Fruit fly (Drosophila melanogaster) whole organism, prepupa: ENCODE measurements around the gene Cox17.

ENCODE experiments used
- Blimp-1 ChIP-seq: fragments of 200-800 bp; sonication (Bioruptor generic); optimal IDR thresholded peaks from 3 replicates; lab custom pipeline; 2017; ENCODE audit warnings: missing biosample characterization, missing genetic modification characterization, mild to moderate bottlenecking, moderate library complexity, missing genetic modification reagents
- CG10631 ChIP-seq: fragments of 200-800 bp; sonication (Bioruptor generic); optimal IDR thresholded peaks from 2 replicates; lab custom pipeline; 2016; ENCODE audit warnings: missing biosample characterization, missing genetic modification characterization
- CG10669 ChIP-seq: fragments of 200-800 bp; sonication (Bioruptor generic); optimal IDR thresholded peaks from 3 replicates; lab custom pipeline; 2018; ENCODE audit warnings: missing biosample characterization, mild to moderate bottlenecking, missing genetic modification characterization, moderate library complexity
- CG11294 ChIP-seq: fragments of 200-800 bp; sonication (Bioruptor generic); IDR thresholded peaks from 2 replicates; pipeline ENCODE4 v1.3.6; 2022; ENCODE audit warnings: missing biosample characterization, missing genetic modification characterization
- CG11762 ChIP-seq: fragments of 200-800 bp; sonication (Bioruptor generic); optimal IDR thresholded peaks from 3 replicates; lab custom pipeline; 2016; ENCODE audit warnings: missing biosample characterization, missing genetic modification characterization; ENCODE audit not compliant: insufficient read depth
- CG11902 ChIP-seq: fragments of 200-800 bp; sonication (Bioruptor generic); optimal IDR thresholded peaks from 3 replicates; lab custom pipeline; 2016; ENCODE audit warnings: missing biosample characterization, missing genetic modification characterization
- CG1621 ChIP-seq: fragments of 200-800 bp; sonication (Bioruptor generic); optimal IDR thresholded peaks from 3 replicates; lab custom pipeline; 2018; ENCODE audit warnings: missing biosample characterization, mild to moderate bottlenecking, missing genetic modification characterization
- CG16779 ChIP-seq: fragments of 200-800 bp; sonication (Bioruptor generic); optimal IDR thresholded peaks from 3 replicates; lab custom pipeline; 2017; ENCODE audit warnings: missing biosample characterization, mild to moderate bottlenecking, missing genetic modification characterization
- CG3032 ChIP-seq: fragments of 200-800 bp; optimal IDR thresholded peaks from 2 replicates; lab custom pipeline; 2019; ENCODE audit warnings: missing biosample characterization, mild to moderate bottlenecking, missing genetic modification characterization, moderate library complexity
- CG31627 ChIP-seq: fragments of 200-800 bp; sonication (Bioruptor generic); optimal IDR thresholded peaks from 3 replicates; lab custom pipeline; 2016; ENCODE audit warnings: missing biosample characterization, missing genetic modification characterization
- CG32006 ChIP-seq: fragments of 200-800 bp; sonication (Bioruptor generic); optimal IDR thresholded peaks from 3 replicates; lab custom pipeline; 2017; ENCODE audit warnings: missing biosample characterization, mild to moderate bottlenecking, missing genetic modification characterization
- CG34406 ChIP-seq: fragments of 200-800 bp; sonication (Bioruptor generic); optimal IDR thresholded peaks from 3 replicates; lab custom pipeline; 2016; ENCODE audit warnings: missing biosample characterization, missing genetic modification characterization
- CG3919 ChIP-seq: fragments of 200-800 bp; sonication (Bioruptor generic); optimal IDR thresholded peaks from 3 replicates; lab custom pipeline; 2016; ENCODE audit warnings: missing biosample characterization, missing genetic modification characterization
- CG6163 ChIP-seq: fragments of 200-800 bp; sonication (Bioruptor generic); IDR thresholded peaks from 3 replicates; pipeline ENCODE4 v1.3.6; 2022; ENCODE audit warnings: missing biosample characterization, missing genetic modification characterization
- CG6276 ChIP-seq: fragments of 200-800 bp; sonication (Bioruptor generic); optimal IDR thresholded peaks from 2 replicates; lab custom pipeline; 2017; ENCODE audit warnings: missing biosample characterization, mild to moderate bottlenecking, missing genetic modification characterization
- CG6808 ChIP-seq: fragments of 200-800 bp; sonication (Bioruptor generic); optimal IDR thresholded peaks from 3 replicates; lab custom pipeline; 2017; ENCODE audit warnings: missing biosample characterization, missing genetic modification characterization, mild to moderate bottlenecking, moderate library complexity, missing genetic modification reagents
- CG6854 ChIP-seq: fragments of 200-800 bp; sonication (Bioruptor generic); optimal IDR thresholded peaks from 2 replicates; lab custom pipeline; 2017; ENCODE audit warnings: missing biosample characterization, mild to moderate bottlenecking, missing genetic modification characterization
- CG7368 ChIP-seq: fragments of 200-800 bp; sonication (Bioruptor generic); optimal IDR thresholded peaks from 3 replicates; lab custom pipeline; 2016; ENCODE audit warnings: missing biosample characterization, missing genetic modification characterization
- CG8119 ChIP-seq: fragments of 200-800 bp; sonication (Bioruptor generic); IDR thresholded peaks from 3 replicates; pipeline ENCODE4 v1.3.6; 2022; ENCODE audit warnings: missing biosample characterization, missing genetic modification characterization
- CG8319 ChIP-seq: fragments of 200-800 bp; sonication (Bioruptor generic); optimal IDR thresholded peaks from 3 replicates; lab custom pipeline; 2016; ENCODE audit warnings: missing biosample characterization, missing genetic modification characterization
- CG8632 ChIP-seq: fragments of 200-800 bp; sonication (Bioruptor generic); optimal IDR thresholded peaks from 3 replicates; lab custom pipeline; 2016; ENCODE audit warnings: missing biosample characterization, missing genetic modification characterization
- CG9139 ChIP-seq: fragments of 200-800 bp; sonication (Bioruptor generic); optimal IDR thresholded peaks from 3 replicates; lab custom pipeline; 2017; ENCODE audit warnings: missing biosample characterization, mild to moderate bottlenecking, missing genetic modification characterization
- Eip75B ChIP-seq: fragments of 200-800 bp; sonication (Bioruptor generic); optimal IDR thresholded peaks from 3 replicates; lab custom pipeline; 2016; ENCODE audit warnings: missing biosample characterization, missing genetic modification characterization
- Eip78C ChIP-seq: fragments of 200-800 bp; sonication (Bioruptor generic); peaks from one replicate; lab custom pipeline; 2016; ENCODE audit warnings: missing biosample characterization, missing genetic modification characterization
- Eip93F ChIP-seq: fragments of 200-800 bp; sonication (Bioruptor generic); optimal IDR thresholded peaks from 2 replicates; lab custom pipeline; 2016; ENCODE audit warnings: missing biosample characterization, mild to moderate bottlenecking, missing genetic modification characterization
- Ets21C ChIP-seq: fragments of 200-800 bp; sonication (Bioruptor generic); optimal IDR thresholded peaks from 3 replicates; lab custom pipeline; 2016; ENCODE audit warnings: missing biosample characterization, missing genetic modification characterization
- Ets96B ChIP-seq: fragments of 200-800 bp; optimal IDR thresholded peaks from 2 replicates; lab custom pipeline; 2019; ENCODE audit warnings: missing biosample characterization, mild to moderate bottlenecking, missing genetic modification characterization, moderate library complexity
- Gug ChIP-seq: fragments of 200-800 bp; sonication (Bioruptor generic); IDR thresholded peaks from 2 replicates; pipeline ENCODE4 v1.3.6; 2022; ENCODE audit warnings: missing biosample characterization, missing genetic modification characterization
- Hr38 ChIP-seq: sonication (Bioruptor generic); optimal IDR thresholded peaks from 2 replicates; lab custom pipeline; 2016; ENCODE audit warnings: missing biosample characterization, missing genetic modification characterization
- Hr39 ChIP-seq: fragments of 200-800 bp; sonication (Bioruptor generic); optimal IDR thresholded peaks from 2 replicates; lab custom pipeline; 2016; ENCODE audit warnings: missing biosample characterization, missing genetic modification characterization
- Hr4 ChIP-seq: fragments of 200-800 bp; sonication (Bioruptor generic); optimal IDR thresholded peaks from 3 replicates; lab custom pipeline; 2016; ENCODE audit warnings: missing biosample characterization, missing genetic modification characterization
- Lpt ChIP-seq: fragments of 200-800 bp; sonication (Bioruptor generic); optimal IDR thresholded peaks from 3 replicates; lab custom pipeline; 2016; ENCODE audit warnings: missing biosample characterization, missing genetic modification characterization
- Smox ChIP-seq: fragments of 200-800 bp; sonication (Bioruptor generic); optimal IDR thresholded peaks from 3 replicates; lab custom pipeline; 2016; ENCODE audit warnings: missing biosample characterization, missing genetic modification characterization
- Sox102F ChIP-seq: fragments of 200-800 bp; sonication (Bioruptor generic); optimal IDR thresholded peaks from 2 replicates; lab custom pipeline; 2016; ENCODE audit warnings: missing biosample characterization, mild to moderate bottlenecking, missing genetic modification characterization
- Sox14 ChIP-seq: fragments of 200-800 bp; sonication (Bioruptor generic); optimal IDR thresholded peaks from 3 replicates; lab custom pipeline; 2016; ENCODE audit warnings: missing biosample characterization, missing genetic modification characterization
- Sox15 ChIP-seq: fragments of 200-800 bp; sonication (Bioruptor generic); optimal IDR thresholded peaks from 3 replicates; lab custom pipeline; 2016; ENCODE audit warnings: missing biosample characterization, missing genetic modification characterization
- achi ChIP-seq: fragments of 200-800 bp; sonication (Bioruptor generic); optimal IDR thresholded peaks from 3 replicates; lab custom pipeline; 2016; ENCODE audit warnings: missing biosample characterization, missing genetic modification characterization
- acj6 ChIP-seq: fragments of 200-800 bp; sonication (Bioruptor generic); optimal IDR thresholded peaks from 3 replicates; lab custom pipeline; 2016; ENCODE audit warnings: missing biosample characterization, missing genetic modification characterization
- cyc ChIP-seq: fragments of 200-800 bp; sonication (Bioruptor generic); optimal IDR thresholded peaks from 3 replicates; lab custom pipeline; 2016; ENCODE audit warnings: missing biosample characterization, missing genetic modification characterization
- dac ChIP-seq: fragments of 200-800 bp; sonication (Bioruptor generic); optimal IDR thresholded peaks from 2 replicates; lab custom pipeline; 2017; ENCODE audit warnings: missing biosample characterization, mild to moderate bottlenecking, missing genetic modification characterization
- dsx ChIP-seq: fragments of 200-800 bp; optimal IDR thresholded peaks from 3 replicates; lab custom pipeline; 2019; ENCODE audit warnings: missing biosample characterization, mild to moderate bottlenecking, missing genetic modification characterization, moderate library complexity; ENCODE audit not compliant: poor library complexity, severe bottlenecking
- eg ChIP-seq: fragments of 200-800 bp; sonication (Bioruptor generic); IDR thresholded peaks from 3 replicates; pipeline ENCODE4 v1.3.6; 2022; ENCODE audit warnings: missing biosample characterization, missing genetic modification characterization
- esn ChIP-seq: fragments of 200-800 bp; sonication (Bioruptor generic); optimal IDR thresholded peaks from 2 replicates; lab custom pipeline; 2016; ENCODE audit warnings: missing biosample characterization, mild to moderate bottlenecking, missing genetic modification characterization, moderate library complexity
- fd85E ChIP-seq: fragments of 200-800 bp; sonication (Bioruptor generic); optimal IDR thresholded peaks from 3 replicates; lab custom pipeline; 2016; ENCODE audit warnings: missing biosample characterization, missing genetic modification characterization
- fkh ChIP-seq: fragments of 200-800 bp; sonication (Bioruptor generic); optimal IDR thresholded peaks from 3 replicates; lab custom pipeline; 2017; ENCODE audit warnings: missing biosample characterization, mild to moderate bottlenecking, missing genetic modification characterization, moderate library complexity
- lz ChIP-seq: fragments of 200-800 bp; sonication (Bioruptor generic); optimal IDR thresholded peaks from 3 replicates; lab custom pipeline; 2016; ENCODE audit warnings: missing biosample characterization, missing genetic modification characterization
- net ChIP-seq: fragments of 200-800 bp; sonication (Bioruptor generic); optimal IDR thresholded peaks from 3 replicates; lab custom pipeline; 2016; ENCODE audit warnings: missing biosample characterization, missing genetic modification characterization
- pdm3 ChIP-seq: fragments of 200-800 bp; sonication (Bioruptor generic); optimal IDR thresholded peaks from 3 replicates; lab custom pipeline; 2016; ENCODE audit warnings: missing biosample characterization, missing genetic modification characterization
- salr ChIP-seq, 2 experiments: fragments of 200-800 bp; sonication (Bioruptor generic); optimal IDR thresholded peaks; 3 replicates each; lab custom pipeline; 2016 to 2018; ENCODE audit warnings: missing biosample characterization in 2 of 2, missing genetic modification characterization in 2 of 2, mild to moderate bottlenecking in 1 of 2
- ss ChIP-seq, 2 experiments: fragments of 200-800 bp; sonication (Bioruptor generic); optimal IDR thresholded peaks; 2 replicates in 1 of 2; 3 replicates in 1 of 2; lab custom pipeline; 2017 to 2018; ENCODE audit warnings: mild to moderate bottlenecking in 2 of 2, missing biosample characterization in 2 of 2, missing genetic modification characterization in 2 of 2, moderate library complexity in 1 of 2
- svp ChIP-seq: fragments of 200-800 bp; sonication (Bioruptor generic); peaks from one replicate; lab custom pipeline; 2016; ENCODE audit warnings: missing biosample characterization, missing genetic modification characterization
- vri ChIP-seq: fragments of 200-800 bp; sonication (Bioruptor generic); optimal IDR thresholded peaks from 3 replicates; lab custom pipeline; 2016; ENCODE audit warnings: missing biosample characterization, mild to moderate bottlenecking, missing genetic modification characterization

Gene Cox17

dm6 chrX:15076038-15076575 lies 8.4 kb downstream of the Cox17 start, which contains the start of gene Lsd-2:
Lsd-2 (minus strand) TSS chrX:15076220.
- TF ChIP-seq CG8319 (GFP tag; lab: Kevin White, UChicago) = no peak
- peak; percentile 56; the same call in 2 of the 3 replicates for TF ChIP-seq eg (GFP tag; lab: Robert Waterston, UW)
- peak; percentile 31 for TF ChIP-seq CG32006 (GFP tag; lab: Kevin White, UChicago)
- peak; percentile 63 for TF ChIP-seq Sox14 (GFP tag; lab: Kevin White, UChicago)
- TF ChIP-seq CG8632 = no peak
- TF ChIP-seq dsx = peak; percentile 30
- peak in 1 of 2 experiments; percentile 21 for TF ChIP-seq salr (GFP tag; optimal IDR thresholded peaks at IDR 0.05; lab: Kevin White, UChicago)
- no peak for TF ChIP-seq lz (GFP tag; lab: Kevin White, UChicago)
- TF ChIP-seq fkh (GFP tag; lab: Kevin White, UChicago) = peak; percentile 12
- TF ChIP-seq svp (GFP tag; lab: Kevin White, UChicago) = peak; percentile 90
- no peak for TF ChIP-seq fd85E (GFP tag; lab: Kevin White, UChicago)
- no peak for TF ChIP-seq Lpt (GFP tag; lab: Kevin White, UChicago)
- peak; percentile 48 for TF ChIP-seq Sox102F (GFP tag; lab: Kevin White, UChicago)
- peak; percentile 0 for TF ChIP-seq CG10631 (GFP tag; lab: Kevin White, UChicago)
- peak; percentile 9 for TF ChIP-seq CG31627 (GFP tag; lab: Kevin White, UChicago)
- TF ChIP-seq achi (GFP tag; lab: Kevin White, UChicago) = no peak
- peak; percentile 13 for TF ChIP-seq pdm3 (GFP tag; lab: Kevin White, UChicago)
- no peak for TF ChIP-seq Gug
- TF ChIP-seq Sox15 (GFP tag; lab: Kevin White, UChicago) = no peak
- TF ChIP-seq CG6163 = peak; percentile 67; the same call in 2 of the 3 replicates
- no peak for TF ChIP-seq Ets96B
- peak; percentile 25 for TF ChIP-seq esn
- peak; percentile 14 for TF ChIP-seq Ets21C
- no peak for TF ChIP-seq Hr38 (GFP tag; lab: Kevin White, UChicago)
- TF ChIP-seq CG7368 = peak; percentile 40
- peak; percentile 32 for TF ChIP-seq CG6854 (GFP tag; lab: Kevin White, UChicago)
- no peak for TF ChIP-seq Hr39 (GFP tag; lab: Kevin White, UChicago)
- no peak for TF ChIP-seq CG3032 (tag; lab: Kevin White, UChicago)
- no peak for TF ChIP-seq Eip93F
- peak; percentile 20 for TF ChIP-seq Hr4 (GFP tag; lab: Kevin White, UChicago)
- TF ChIP-seq Eip78C (GFP tag; lab: Kevin White, UChicago) = peak; percentile 67
- TF ChIP-seq CG1621 (tag; lab: Kevin White, UChicago) = no peak
- peak; percentile 70 for TF ChIP-seq vri (GFP tag; lab: Kevin White, UChicago)
- TF ChIP-seq CG3919 = peak; percentile 41
- TF ChIP-seq ss (GFP tag; optimal IDR thresholded peaks at IDR 0.05; lab: Kevin White, UChicago) = peak; percentile 3 to 55
- TF ChIP-seq CG6808 (GFP tag; lab: Kevin White, UChicago) = peak; percentile 47
- peak; percentile 37 for TF ChIP-seq net (GFP tag; lab: Kevin White, UChicago)
- TF ChIP-seq Eip75B = peak; percentile 51
- TF ChIP-seq CG6276 (GFP tag; lab: Kevin White, UChicago) = no peak
- TF ChIP-seq dac = no peak
- peak; percentile 4 for TF ChIP-seq acj6 (GFP tag; lab: Kevin White, UChicago)
- TF ChIP-seq CG16779 (tag; lab: Kevin White, UChicago) = peak; percentile 42
- TF ChIP-seq CG11902 (GFP tag; lab: Kevin White, UChicago) = no peak
- no peak for TF ChIP-seq CG34406 (GFP tag; lab: Kevin White, UChicago)
- TF ChIP-seq Blimp-1 (GFP tag; lab: Kevin White, UChicago) = no peak
- peak; percentile 41; the same call in 2 of the 3 replicates for TF ChIP-seq CG8119 (GFP tag; lab: Robert Waterston, UW)
- no peak for TF ChIP-seq cyc (GFP tag; lab: Kevin White, UChicago)
- TF ChIP-seq CG9139 (GFP tag; lab: Kevin White, UChicago) = peak; percentile 42
- TF ChIP-seq CG10669 = peak; percentile 7
- no peak for TF ChIP-seq CG11294 (GFP tag; lab: Robert Waterston, UW)
- TF ChIP-seq Smox (GFP tag; lab: Kevin White, UChicago) = no peak
- TF ChIP-seq CG11762 = no peak
